Fruit fly (Drosophila melanogaster) whole organism, embryonic: Measurements from ENCODE around the gene CG5808.
A peak's percentile ranks its signal among the peaks of the same experiment; 100 is the strongest.

ENCODE experiments used
- Antp ChIP-seq: fragments of 200-800 bp; sonication (Bioruptor generic); optimal IDR thresholded peaks from 3 replicates; lab custom pipeline; 2016; ENCODE audit warnings: missing biosample characterization, missing genetic modification characterization
- Bdp1 ChIP-seq: fragments of 200-800 bp; sonication (Bioruptor generic); optimal IDR thresholded peaks from 3 replicates; lab custom pipeline; 2016; ENCODE audit warnings: missing biosample characterization, missing genetic modification characterization
- CG10462 ChIP-seq: fragments of 200-800 bp; sonication (Bioruptor generic); optimal IDR thresholded peaks from 2 replicates; lab custom pipeline; 2016; ENCODE audit warnings: missing biosample characterization, missing genetic modification characterization
- CG10979 ChIP-seq: fragments of 200-800 bp; sonication (Bioruptor generic); optimal IDR thresholded peaks from 2 replicates; lab custom pipeline; 2018; ENCODE audit warnings: missing biosample characterization, mild to moderate bottlenecking, missing genetic modification characterization, moderate library complexity
- CG12744 ChIP-seq: fragments of 200-800 bp; sonication (Bioruptor generic); optimal IDR thresholded peaks from 2 replicates; lab custom pipeline; 2016; ENCODE audit warnings: missing biosample characterization, missing genetic modification characterization
- CG14050 ChIP-seq: fragments of 200-800 bp; sonication (Bioruptor generic); IDR thresholded peaks from 3 replicates; pipeline ENCODE4 v1.3.6; 2022; ENCODE audit warnings: missing biosample characterization, missing genetic modification characterization
- CG1529 ChIP-seq: fragments of 200-800 bp; sonication (Bioruptor generic); optimal IDR thresholded peaks from 3 replicates; lab custom pipeline; 2018; ENCODE audit warnings: missing biosample characterization, missing genetic modification characterization
- CG15601 ChIP-seq: fragments of 200-800 bp; sonication (Bioruptor generic); optimal IDR thresholded peaks from 3 replicates; lab custom pipeline; 2019; ENCODE audit warnings: missing biosample characterization, mild to moderate bottlenecking, missing genetic modification characterization, moderate library complexity
- CG17328 ChIP-seq: fragments of 200-800 bp; sonication (Bioruptor generic); IDR thresholded peaks from 2 replicates; pipeline ENCODE4 v1.3.6; 2022; ENCODE audit warnings: missing biosample characterization, missing genetic modification characterization
- CG17802 ChIP-seq: fragments of 200-800 bp; sonication (Bioruptor generic); optimal IDR thresholded peaks from 2 replicates; lab custom pipeline; 2018; ENCODE audit warnings: missing biosample characterization, mild to moderate bottlenecking, missing genetic modification characterization, moderate library complexity
- CG17912 ChIP-seq: fragments of 200-800 bp; sonication (Bioruptor generic); optimal IDR thresholded peaks from 2 replicates; lab custom pipeline; 2018; ENCODE audit warnings: missing biosample characterization, mild to moderate bottlenecking, missing genetic modification characterization
- CG1832 ChIP-seq: fragments of 200-800 bp; sonication (Bioruptor generic); optimal IDR thresholded peaks from 2 replicates; lab custom pipeline; 2017; ENCODE audit warnings: missing biosample characterization, mild to moderate bottlenecking, missing genetic modification characterization, inconsistent platforms
- CG2116 ChIP-seq: fragments of 200-800 bp; sonication (Bioruptor generic); optimal IDR thresholded peaks from 3 replicates; lab custom pipeline; 2018; ENCODE audit warnings: missing biosample characterization, mild to moderate bottlenecking, missing genetic modification characterization
- CG2199 ChIP-seq: fragments of 200-800 bp; sonication (Bioruptor generic); IDR thresholded peaks from 3 replicates; pipeline ENCODE4 v1.3.6; 2022; ENCODE audit warnings: missing biosample characterization, missing genetic modification characterization
- CG2712 ChIP-seq: fragments of 200-800 bp; optimal IDR thresholded peaks from 3 replicates; lab custom pipeline; 2019; ENCODE audit warnings: missing biosample characterization, mild to moderate bottlenecking, missing genetic modification characterization, moderate library complexity
- CG30403 ChIP-seq: fragments of 200-800 bp; sonication (Bioruptor generic); optimal IDR thresholded peaks from 3 replicates; lab custom pipeline; 2016; ENCODE audit warnings: missing biosample characterization, missing genetic modification characterization
- CG31388 ChIP-seq: fragments of 200-800 bp; sonication (Bioruptor generic); optimal IDR thresholded peaks from 2 replicates; lab custom pipeline; 2016; ENCODE audit warnings: missing biosample characterization, missing genetic modification characterization
- CG4360 ChIP-seq: fragments of 200-800 bp; sonication (Bioruptor generic); IDR thresholded peaks from 2 replicates; pipeline ENCODE4 v1.3.6; 2022; ENCODE audit warnings: missing biosample characterization, missing genetic modification characterization
- CG5953 ChIP-seq: fragments of 200-800 bp; sonication (Bioruptor generic); IDR thresholded peaks from 2 replicates; pipeline ENCODE4 v1.3.6; 2022; ENCODE audit warnings: missing biosample characterization, missing genetic modification characterization
- CG6654 ChIP-seq: fragments of 200-800 bp; sonication (Bioruptor generic); optimal IDR thresholded peaks from 2 replicates; lab custom pipeline; 2017; ENCODE audit warnings: missing biosample characterization, mild to moderate bottlenecking, missing genetic modification characterization
- CG7745 ChIP-seq: fragments of 200-800 bp; sonication (Bioruptor generic); optimal IDR thresholded peaks from 2 replicates; lab custom pipeline; 2018; ENCODE audit warnings: missing biosample characterization, mild to moderate bottlenecking, missing genetic modification characterization, moderate library complexity
- CG8944 ChIP-seq: fragments of 200-800 bp; sonication (Bioruptor generic); optimal IDR thresholded peaks from 3 replicates; lab custom pipeline; 2016; ENCODE audit warnings: missing biosample characterization, missing genetic modification characterization
- CG9609 ChIP-seq: fragments of 200-800 bp; sonication (Bioruptor generic); optimal IDR thresholded peaks from 3 replicates; lab custom pipeline; 2016; ENCODE audit warnings: missing biosample characterization, missing genetic modification characterization
- CG9932 ChIP-seq: fragments of 200-800 bp; sonication (Bioruptor generic); IDR thresholded peaks from 2 replicates; pipeline ENCODE4 v1.3.6; 2022; ENCODE audit warnings: missing biosample characterization, missing genetic modification characterization
- Dip2 ChIP-seq: fragments of 200-800 bp; sonication (Bioruptor generic); IDR thresholded peaks from 2 replicates; pipeline ENCODE4 v1.3.6; 2022; ENCODE audit warnings: missing biosample characterization, missing genetic modification characterization
- Dll ChIP-seq: fragments of 200-800 bp; sonication (Bioruptor generic); IDR thresholded peaks from 4 replicates; pipeline ENCODE4 v1.3.6; 2022; ENCODE audit warnings: missing biosample characterization, missing genetic modification characterization; ENCODE audit not compliant: partially characterized antibody
- E2f1 ChIP-seq: fragments of 200-800 bp; sonication (Bioruptor generic); IDR thresholded peaks from 2 replicates; pipeline ENCODE4 v1.3.6; 2022; ENCODE audit warnings: missing biosample characterization, missing genetic modification characterization
- E2f2 ChIP-seq: fragments of 200-800 bp; sonication (Bioruptor generic); IDR thresholded peaks from 2 replicates; pipeline ENCODE4 v1.3.6; 2022; ENCODE audit warnings: missing biosample characterization, missing genetic modification characterization
- Nf-YC ChIP-seq: fragments of 200-800 bp; optimal IDR thresholded peaks from 3 replicates; lab custom pipeline; 2019; ENCODE audit warnings: missing biosample characterization, mild to moderate bottlenecking, missing genetic modification characterization, moderate library complexity
- Oli ChIP-seq: fragments of 200-800 bp; sonication (Bioruptor generic); optimal IDR thresholded peaks from 2 replicates; lab custom pipeline; 2018; ENCODE audit warnings: missing biosample characterization, mild to moderate bottlenecking, missing genetic modification characterization, moderate library complexity
- Opbp ChIP-seq: fragments of 200-800 bp; sonication (Bioruptor generic); IDR thresholded peaks from 3 replicates; pipeline ENCODE4 v1.3.6; 2022; ENCODE audit warnings: missing biosample characterization, missing genetic modification characterization; ENCODE audit not compliant: partially characterized antibody
- Ptx1 ChIP-seq: fragments of 200-800 bp; sonication (Bioruptor generic); IDR thresholded peaks from 2 replicates; pipeline ENCODE4 v1.3.6; 2022; ENCODE audit warnings: missing biosample characterization, missing genetic modification characterization
- aop ChIP-seq: fragments of 200-800 bp; sonication (Bioruptor generic); IDR thresholded peaks from 2 replicates; pipeline ENCODE4 v1.3.6; 2022; ENCODE audit warnings: missing biosample characterization, missing genetic modification characterization
- cad ChIP-seq: fragments of >200 bp; optimal IDR thresholded peaks from 2 replicates; lab custom pipeline; 2017; ENCODE audit warnings: missing biosample characterization, missing genetic modification characterization
- chn ChIP-seq: fragments of 200-800 bp; sonication (Bioruptor generic); optimal IDR thresholded peaks from 2 replicates; lab custom pipeline; 2016; ENCODE audit warnings: missing biosample characterization, missing genetic modification characterization
- crol ChIP-seq: fragments of 200-800 bp; sonication (Bioruptor generic); IDR thresholded peaks from 2 replicates; pipeline ENCODE4 v1.3.6; 2022; ENCODE audit warnings: missing biosample characterization, missing genetic modification characterization
- fd3F ChIP-seq: fragments of 200-800 bp; sonication (Bioruptor generic); optimal IDR thresholded peaks from 2 replicates; lab custom pipeline; 2018; ENCODE audit warnings: missing biosample characterization, mild to moderate bottlenecking, missing genetic modification characterization, moderate library complexity
- gem ChIP-seq: fragments of 200-800 bp; sonication (Bioruptor generic); optimal IDR thresholded peaks from 2 replicates; lab custom pipeline; 2019; ENCODE audit warnings: missing biosample characterization, mild to moderate bottlenecking, missing genetic modification characterization, moderate library complexity
- grau ChIP-seq: fragments of 200-800 bp; optimal IDR thresholded peaks from 3 replicates; lab custom pipeline; 2019; ENCODE audit warnings: missing biosample characterization, mild to moderate bottlenecking, missing genetic modification characterization, moderate library complexity
- gro ChIP-seq: fragments of 200-800 bp; sonication (Bioruptor generic); optimal IDR thresholded peaks from 2 replicates; lab custom pipeline; 2016; ENCODE audit warnings: missing biosample characterization, missing genetic modification characterization
- her ChIP-seq: fragments of 200-800 bp; sonication (Bioruptor generic); optimal IDR thresholded peaks from 2 replicates; lab custom pipeline; 2016; ENCODE audit warnings: missing biosample characterization, missing genetic modification characterization
- hth ChIP-seq: fragments of >200 bp; optimal IDR thresholded peaks from 2 replicates; lab custom pipeline; 2017; ENCODE audit warnings: inconsistent platforms
- inv ChIP-seq: fragments of 200-800 bp; sonication (Bioruptor generic); IDR thresholded peaks from 2 replicates; pipeline ENCODE4 v1.3.6; 2022; ENCODE audit warnings: missing biosample characterization, missing genetic modification characterization; ENCODE audit not compliant: partially characterized antibody
- klu ChIP-seq: fragments of 200-800 bp; sonication (Bioruptor generic); IDR thresholded peaks from 2 replicates; pipeline ENCODE4 v1.3.6; 2022; ENCODE audit warnings: missing biosample characterization, missing genetic modification characterization
- lola ChIP-seq, 3 experiments: fragments of >200 bp in 2 of 3; fragments of 200-800 bp in 1 of 3; sonication (Bioruptor generic) in 1 of 3; optimal IDR thresholded peaks; 2 replicates each; lab custom pipeline; 2017 to 2019; ENCODE audit warnings: missing biosample characterization in 3 of 3, missing genetic modification characterization in 3 of 3, mild to moderate bottlenecking in 1 of 3, moderate library complexity in 1 of 3
- odd ChIP-seq: fragments of 200-800 bp; sonication (Bioruptor generic); optimal IDR thresholded peaks from 2 replicates; lab custom pipeline; 2017; ENCODE audit warnings: missing biosample characterization, mild to moderate bottlenecking, missing genetic modification characterization
- phol ChIP-seq: fragments of 200-800 bp; sonication (Bioruptor generic); optimal IDR thresholded peaks from 3 replicates; lab custom pipeline; 2018; ENCODE audit warnings: missing biosample characterization, mild to moderate bottlenecking, missing genetic modification characterization, moderate library complexity
- repo ChIP-seq: fragments of 200-800 bp; sonication (Bioruptor generic); optimal IDR thresholded peaks from 2 replicates; lab custom pipeline; 2016; ENCODE audit warnings: missing biosample characterization, missing genetic modification characterization
- sc ChIP-seq, 3 experiments: fragments of >200 bp in 2 of 3; fragments of 200-800 bp in 1 of 3; sonication (Bioruptor generic) in 1 of 3; optimal IDR thresholded peaks; 2 replicates in 2 of 3; 3 replicates in 1 of 3; lab custom pipeline; 2017; ENCODE audit warnings: mild to moderate bottlenecking in 1 of 3, missing biosample characterization in 1 of 3, missing genetic modification characterization in 1 of 3, missing genetic modification reagents in 1 of 3
- so ChIP-seq: fragments of 200-800 bp; sonication (Bioruptor generic); IDR thresholded peaks from 3 replicates; pipeline ENCODE4 v1.3.6; 2022; ENCODE audit warnings: missing biosample characterization, missing genetic modification characterization

CG5808 gene

dm6 chr3R:24813637-24814301 is 3.0 kb downstream of the CG5808 start, which contains the start of the genes lili and CG34150 (continued):
- peak; percentile 61 for TF ChIP-seq Bdp1
- no peak for TF ChIP-seq CG7745 (tag; lab: Kevin White, UChicago)
- TF ChIP-seq crol (GFP tag; lab: Robert Waterston, UW), result no peak
- no peak for TF ChIP-seq her (GFP tag; lab: Kevin White, UChicago)
- TF ChIP-seq Antp (GFP tag; lab: Kevin White, UChicago), result peak; percentile 55
- no peak for TF ChIP-seq aop (GFP tag; lab: Robert Waterston, UW)
- TF ChIP-seq Nf-YC (tag; lab: Kevin White, UChicago), result peak; percentile 75
- TF ChIP-seq CG15601, result peak; percentile 84
- TF ChIP-seq Dip2 (GFP tag; lab: Robert Waterston, UW), result no peak
- TF ChIP-seq repo (GFP tag; lab: Kevin White, UChicago), result peak; percentile 53
- TF ChIP-seq CG31388 (GFP tag; lab: Kevin White, UChicago), result peak; percentile 77
- no peak for TF ChIP-seq CG1832
- no peak for TF ChIP-seq CG4360
- no peak for TF ChIP-seq CG6654
- peak; percentile 73 for TF ChIP-seq inv (GFP tag; lab: Robert Waterston, UW)
- TF ChIP-seq CG9932, result peak; percentile 88
- TF ChIP-seq hth (lab: Kevin White, UChicago), result no peak
- TF ChIP-seq Opbp (GFP tag; lab: Robert Waterston, UW), result peak; percentile 71; the same call in 2 of the 3 replicates
- TF ChIP-seq CG30403 (GFP tag; lab: Kevin White, UChicago), result peak; percentile 85
- peak; percentile 46 for TF ChIP-seq CG1529 (GFP tag; lab: Kevin White, UChicago)
- no peak for TF ChIP-seq CG2199 (GFP tag; lab: Robert Waterston, UW)
- peak; percentile 33; the same call in 1 of the 2 replicates for TF ChIP-seq CG5953 (GFP tag; lab: Robert Waterston, UW)
- no peak for TF ChIP-seq cad
- peak; percentile 81 for TF ChIP-seq Ptx1
- TF ChIP-seq Dll (GFP tag; lab: Robert Waterston, UW), result peak; percentile 88
- TF ChIP-seq CG2712, result peak; percentile 86
- TF ChIP-seq Oli (tag; lab: Kevin White, UChicago), result peak; percentile 50
- peak; percentile 67 for TF ChIP-seq fd3F (GFP tag; lab: Kevin White, UChicago)
- TF ChIP-seq CG9609, result peak; percentile 69
- peak; percentile 69 for TF ChIP-seq klu
- peak; percentile 57 for TF ChIP-seq CG10979 (tag; lab: Kevin White, UChicago)
- peak; percentile 62 for TF ChIP-seq CG17328 (GFP tag; lab: Robert Waterston, UW)
- TF ChIP-seq CG2116 (GFP tag; lab: Kevin White, UChicago), result peak; percentile 89
- peak; percentile 90 for TF ChIP-seq phol (tag; lab: Kevin White, UChicago)
- TF ChIP-seq CG10462 (GFP tag; lab: Kevin White, UChicago), result peak; percentile 71
- TF ChIP-seq gem (tag; lab: Kevin White, UChicago), result peak; percentile 83
- peak; percentile 75 for TF ChIP-seq grau (tag; lab: Kevin White, UChicago)
- peak; percentile 67 for TF ChIP-seq CG8944 (GFP tag; lab: Kevin White, UChicago)
- TF ChIP-seq E2f1, result peak; percentile 43; the same call in 1 of the 2 replicates
- peak; percentile 48; the same call in 1 of the 3 replicates for TF ChIP-seq CG14050 (GFP tag; lab: Robert Waterston, UW)
- TF ChIP-seq sc (optimal IDR thresholded peaks at IDR 0.05; lab: Kevin White, UChicago), result no peak
- TF ChIP-seq sc (GFP tag; optimal IDR thresholded peaks at IDR 0.05; lab: Kevin White, UChicago), result peak; percentile 36
- TF ChIP-seq E2f2, result peak; percentile 76
- no peak for TF ChIP-seq CG17912 (GFP tag; lab: Kevin White, UChicago)
- TF ChIP-seq so, result no peak
- TF ChIP-seq CG12744, result peak; percentile 72
- TF ChIP-seq lola (GFP tag; optimal IDR thresholded peaks at IDR 0.05; lab: Kevin White, UChicago), result peak in 1 of 3 experiments; percentile 74
- TF ChIP-seq gro (GFP tag; lab: Kevin White, UChicago), result peak; percentile 81
- no peak for TF ChIP-seq odd (GFP tag; lab: Kevin White, UChicago)
- TF ChIP-seq chn (GFP tag; lab: Kevin White, UChicago), result peak; percentile 78
- no peak for TF ChIP-seq CG17802
